Worm (Caenorhabditis elegans) whole organism, early embryonic: Measurements from ENCODE around the gene sru-48.

Experiments
- B0310.2 ChIP-seq: sonication (generic microtip); optimal IDR thresholded peaks from 2 replicates; lab custom pipeline; 2016; ENCODE audit warnings: mild to moderate bottlenecking, missing genetic modification characterization, missing compliant biosample characterization
- F13C5.2 ChIP-seq: sonication (generic microtip); optimal IDR thresholded peaks from 2 replicates; lab custom pipeline; 2017; ENCODE audit warnings: mild to moderate bottlenecking, missing genetic modification characterization, inconsistent platforms, missing compliant biosample characterization
- aly-1 ChIP-seq: sonication (generic microtip); optimal IDR thresholded peaks from 2 replicates; lab custom pipeline; 2016; ENCODE audit warnings: missing genetic modification characterization, missing compliant biosample characterization
- ama-1 ChIP-seq: fragments of 150-350 bp; optimal IDR thresholded peaks from 2 replicates; lab custom pipeline; 2014
- ceh-13 ChIP-seq: fragments of 200-800 bp; sonication (Bioruptor generic); optimal IDR thresholded peaks from 2 replicates; lab custom pipeline; 2018; ENCODE audit warnings: mild to moderate bottlenecking, missing genetic modification characterization, missing compliant biosample characterization
- ceh-36 ChIP-seq: sonication (generic microtip); optimal IDR thresholded peaks from 2 replicates; lab custom pipeline; 2016; ENCODE audit warnings: missing genetic modification characterization, inconsistent platforms, missing compliant biosample characterization
- ets-7 ChIP-seq: sonication (generic microtip); optimal IDR thresholded peaks from 2 replicates; lab custom pipeline; 2016; ENCODE audit warnings: missing genotype, missing genetic modification characterization, missing compliant biosample characterization
- flt-1 ChIP-seq: fragments of 200-800 bp; sonication (Bioruptor generic); IDR thresholded peaks from 2 replicates; pipeline ENCODE4 v1.3.6; 2022; ENCODE audit warnings: missing genetic modification characterization, missing compliant biosample characterization
- hmbx-1 ChIP-seq: sonication (generic microtip); optimal IDR thresholded peaks from 2 replicates; lab custom pipeline; 2016; ENCODE audit warnings: mild to moderate bottlenecking, missing genetic modification characterization, missing compliant biosample characterization
- hmg-4 ChIP-seq: fragments of 200-800 bp; sonication (Bioruptor generic); optimal IDR thresholded peaks from 2 replicates; lab custom pipeline; 2018; ENCODE audit warnings: mild to moderate bottlenecking, missing genetic modification characterization, missing compliant biosample characterization
- hnd-1 ChIP-seq: sonication (generic microtip); optimal IDR thresholded peaks from 2 replicates; lab custom pipeline; 2016; ENCODE audit warnings: missing genetic modification characterization, missing compliant biosample characterization
- pes-1 ChIP-seq: fragments of 200-800 bp; sonication (Bioruptor generic); IDR thresholded peaks from 2 replicates; pipeline ENCODE4 v1.3.6; 2022; ENCODE audit warnings: missing genetic modification reagents, missing genetic modification characterization, missing compliant biosample characterization
- scrt-1 ChIP-seq: fragments of 200-800 bp; sonication (Bioruptor generic); IDR thresholded peaks from 2 replicates; pipeline ENCODE4 v1.3.6; 2022; ENCODE audit warnings: missing genetic modification characterization, missing compliant biosample characterization
- sea-1 ChIP-seq: fragments of 200-800 bp; sonication (Bioruptor generic); conservative IDR thresholded peaks from 2 replicates; pipeline ENCODE4 v1.3.6; 2022; ENCODE audit warnings: missing genetic modification characterization, missing compliant biosample characterization
- tbx-11 ChIP-seq: fragments of 200-800 bp; sonication (Bioruptor generic); IDR thresholded peaks from 2 replicates; pipeline ENCODE4 v1.3.6; 2022; ENCODE audit warnings: missing genetic modification characterization, missing compliant biosample characterization
- tbx-37 ChIP-seq: fragments of 200-800 bp; sonication (Bioruptor generic); conservative IDR thresholded peaks from 2 replicates; pipeline ENCODE4 v1.3.6; 2022; ENCODE audit warnings: missing genetic modification reagents, missing genetic modification characterization, missing compliant biosample characterization
- tra-4 ChIP-seq: sonication (generic microtip); optimal IDR thresholded peaks from 2 replicates; lab custom pipeline; 2017; ENCODE audit warnings: missing genetic modification characterization, missing compliant biosample characterization

Gene sru-48

DNA sequence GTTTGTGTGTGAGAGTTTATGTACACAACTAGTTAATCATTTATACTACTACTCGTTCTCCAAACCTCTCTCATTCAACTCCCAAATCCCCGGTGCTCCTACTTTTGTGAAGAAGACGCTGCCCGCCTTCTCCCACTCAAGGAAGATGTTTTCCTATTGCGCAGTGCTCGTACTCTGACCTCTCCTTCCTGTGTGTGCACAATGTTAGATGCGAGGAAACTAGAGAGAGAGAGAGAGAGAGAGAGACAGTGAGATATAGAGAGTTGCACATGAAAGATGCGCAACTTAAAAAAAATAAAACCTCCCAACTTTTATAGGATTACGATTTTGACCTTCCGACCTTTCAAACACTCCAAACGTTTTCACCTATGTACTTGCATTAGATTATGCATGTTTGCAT lies 30.6 kb downstream of the sru-48 start:
- TF ChIP-seq hmg-4 (GFP tag; lab: Kevin White, UChicago) (peak; percentile 33), hmbx-1 (tag; lab: Kevin White, UChicago) (no peak)

DNA sequence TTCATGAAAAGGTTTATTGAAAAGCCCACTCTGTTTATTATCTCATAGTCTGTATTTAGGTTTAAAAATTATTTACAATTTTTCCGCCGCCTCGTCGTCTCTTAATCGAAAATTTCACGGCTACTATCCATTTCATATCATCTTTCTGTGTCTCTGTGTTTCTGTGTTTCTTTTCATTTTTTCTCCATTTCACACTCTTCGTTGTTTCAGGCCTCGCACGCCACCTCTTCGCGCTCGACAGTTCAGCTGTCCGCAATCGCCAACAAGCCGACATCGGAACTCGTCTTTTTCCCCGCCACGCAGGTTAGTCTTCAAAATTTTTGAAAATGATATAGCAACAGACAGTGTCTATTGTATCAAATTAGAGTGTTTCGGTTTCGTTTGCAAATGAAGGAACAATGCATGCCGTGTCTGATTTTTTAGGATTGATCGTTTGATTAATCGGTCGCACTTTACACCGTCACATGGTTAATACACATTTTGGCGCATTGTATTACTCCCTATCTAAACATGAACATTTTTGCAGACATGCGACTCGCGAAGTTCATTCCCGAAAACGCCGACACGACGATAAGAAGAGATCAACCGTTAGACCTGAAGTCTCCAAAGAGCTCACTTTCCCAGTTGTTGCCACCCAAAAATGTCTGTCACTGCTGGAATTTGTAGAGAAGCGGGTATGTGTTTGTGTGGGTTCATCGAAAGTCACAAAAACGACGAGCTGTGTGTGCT lies 31.1 kb downstream of the sru-48 start:
- TF ChIP-seq tbx-37 (GFP tag; lab: Robert Waterston, UW), result no peak
- no peak for TF ChIP-seq sea-1 (GFP tag; lab: Robert Waterston, UW)
- no peak for TF ChIP-seq hmg-4 (GFP tag; lab: Kevin White, UChicago)
- TF ChIP-seq flt-1, result no peak
- TF ChIP-seq ceh-13 (GFP tag; lab: Kevin White, UChicago), result no peak
- no peak for TF ChIP-seq aly-1
- TF ChIP-seq tbx-11 (GFP tag; lab: Robert Waterston, UW), result no peak
- TF ChIP-seq pes-1, result no peak
- no peak for TF ChIP-seq B0310.2 (tag; lab: Kevin White, UChicago)
- TF ChIP-seq tra-4 (tag; lab: Kevin White, UChicago), result no peak
- no peak for TF ChIP-seq scrt-1 (GFP tag; lab: Robert Waterston, UW)
- TF ChIP-seq ets-7 (tag; lab: Kevin White, UChicago), result no peak
- TF ChIP-seq ama-1, result no peak
- TF ChIP-seq F13C5.2 (tag; lab: Kevin White, UChicago), result no peak
- no peak for TF ChIP-seq hnd-1 (tag; lab: Kevin White, UChicago)
- no peak for TF ChIP-seq ceh-36 (tag; lab: Kevin White, UChicago)
- TF ChIP-seq hmbx-1 (tag; lab: Kevin White, UChicago), result no peak

DNA sequence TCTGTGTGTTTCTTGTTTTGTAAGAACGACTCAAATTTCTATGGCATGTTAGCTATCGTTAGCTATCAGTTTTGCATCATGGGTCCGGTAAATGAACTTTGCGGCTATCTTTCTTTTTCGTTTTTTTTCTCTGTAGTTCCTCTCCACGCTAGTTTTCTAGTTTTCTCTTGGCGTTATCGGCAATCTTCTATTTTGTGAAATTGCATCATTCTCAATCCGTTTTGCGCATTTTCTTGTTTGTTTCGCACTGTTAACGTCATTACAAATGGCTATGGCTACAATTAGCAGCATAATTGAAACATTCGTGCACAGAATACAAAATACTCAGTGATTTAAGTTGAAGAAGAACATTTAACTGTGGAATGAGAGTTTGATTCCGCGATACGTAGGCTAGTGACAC lies 33.1 kb downstream of the sru-48 start:
- TF ChIP-seq ets-7 (tag; lab: Kevin White, UChicago), result no peak
- TF ChIP-seq hmg-4 (GFP tag; lab: Kevin White, UChicago), result no peak
- TF ChIP-seq scrt-1 (GFP tag; lab: Robert Waterston, UW), result no peak
- TF ChIP-seq hnd-1 (tag; lab: Kevin White, UChicago), result no peak
- TF ChIP-seq ceh-36 (tag; lab: Kevin White, UChicago), result no peak
- no peak for TF ChIP-seq pes-1
- TF ChIP-seq tra-4 (tag; lab: Kevin White, UChicago), result no peak
- TF ChIP-seq sea-1 (GFP tag; lab: Robert Waterston, UW), result no peak
- no peak for TF ChIP-seq flt-1

DNA sequence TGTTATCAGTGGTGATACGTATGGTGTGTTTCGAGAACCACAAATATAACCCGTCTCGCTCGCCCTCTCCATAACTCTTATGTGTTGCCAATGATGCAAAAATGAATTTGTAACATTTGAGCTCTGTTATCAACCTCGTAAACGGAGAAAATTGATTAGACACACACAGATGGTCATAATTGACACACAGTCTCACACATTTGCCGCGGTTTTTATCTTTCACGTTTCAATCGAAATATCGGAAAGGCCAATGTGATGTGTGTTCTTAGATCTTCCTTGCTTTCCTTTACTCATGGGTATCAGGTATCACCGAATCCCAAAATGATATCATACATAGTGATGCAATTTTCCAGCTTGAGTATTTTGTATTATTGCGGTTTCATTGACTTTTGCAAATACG lies 33.6 kb downstream of the sru-48 start:
- TF ChIP-seq tbx-11 (GFP tag; lab: Robert Waterston, UW) (no peak), ama-1 (no peak)

DNA sequence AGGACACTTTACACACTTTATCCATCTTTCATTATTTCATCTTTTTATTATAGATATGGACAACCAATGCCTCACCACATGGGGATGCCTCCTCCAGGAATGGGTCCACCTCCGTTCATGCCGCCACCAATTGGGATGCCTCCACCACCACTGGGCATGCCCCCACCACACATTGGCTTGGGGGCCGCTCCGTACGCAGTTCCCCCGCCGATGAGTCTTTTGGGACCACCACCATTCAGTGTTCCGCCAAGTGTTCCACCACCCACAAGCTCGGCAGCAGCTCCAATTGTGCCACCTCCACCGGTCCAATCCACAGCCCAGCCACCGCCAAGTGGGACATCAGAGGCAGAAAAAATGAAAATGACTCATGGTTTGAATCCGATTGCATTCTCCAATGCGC lies 34.8 kb downstream of the sru-48 start:
- TF ChIP-seq ets-7 (tag; lab: Kevin White, UChicago), result no peak
- peak; percentile 50 for TF ChIP-seq aly-1

DNA sequence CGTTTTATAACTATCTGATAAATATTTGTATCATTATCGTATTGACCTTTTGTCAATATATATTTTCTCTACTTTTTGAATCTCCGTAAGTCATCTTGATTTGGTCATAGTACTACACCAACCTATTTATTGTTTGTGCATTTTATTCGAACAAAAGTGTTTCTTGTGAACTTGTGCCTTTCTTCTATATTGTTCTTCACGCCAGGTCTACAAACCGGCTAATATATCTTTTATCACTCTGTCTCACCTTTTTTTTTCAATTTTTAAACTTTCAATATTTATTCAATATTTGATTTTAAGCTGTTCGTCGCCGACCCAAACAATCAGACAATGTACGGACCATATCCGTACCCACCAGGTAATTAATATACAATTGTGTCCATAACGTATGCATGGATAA lies 36.1 kb downstream of the sru-48 start, which contains the start of gene hrpa-2:
hrpa-2 (plus strand) TSS at position 301 of the 400 bp plus-strand sequence.
- TF ChIP-seq hmbx-1 (tag; lab: Kevin White, UChicago) (no peak), tbx-37 (GFP tag; lab: Robert Waterston, UW) (no peak), ama-1 (no peak), tbx-11 (GFP tag; lab: Robert Waterston, UW) (no peak), pes-1 (no peak), ceh-13 (GFP tag; lab: Kevin White, UChicago) (no peak), sea-1 (GFP tag; lab: Robert Waterston, UW) (no peak), ceh-36 (tag; lab: Kevin White, UChicago) (no peak), flt-1 (no peak), B0310.2 (tag; lab: Kevin White, UChicago) (no peak), ets-7 (tag; lab: Kevin White, UChicago) (no peak)

DNA sequence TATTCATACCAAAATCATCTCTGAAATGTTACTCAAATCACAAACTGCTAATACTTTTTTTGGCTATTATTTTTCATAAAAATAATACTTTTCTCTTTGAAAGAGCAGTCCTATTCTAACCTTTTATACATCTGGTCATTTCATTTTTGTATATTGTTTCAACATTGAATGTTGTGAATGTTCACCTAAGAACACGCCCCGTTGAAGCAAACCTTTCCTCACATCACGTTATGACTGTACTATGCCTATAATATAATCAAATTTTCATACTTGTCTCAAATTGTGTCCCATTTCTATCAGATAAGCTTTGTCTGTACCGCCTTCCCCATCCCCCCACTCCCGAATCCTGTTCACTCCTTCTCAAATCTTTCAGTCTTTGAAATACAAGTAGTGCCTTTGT lies 38.3 kb downstream of the sru-48 start:
- TF ChIP-seq ceh-13 (GFP tag; lab: Kevin White, UChicago) (no peak), hmbx-1 (tag; lab: Kevin White, UChicago) (no peak), sea-1 (GFP tag; lab: Robert Waterston, UW) (no peak), hnd-1 (tag; lab: Kevin White, UChicago) (no peak), B0310.2 (tag; lab: Kevin White, UChicago) (no peak), hmg-4 (GFP tag; lab: Kevin White, UChicago) (no peak), pes-1 (no peak), ceh-36 (tag; lab: Kevin White, UChicago) (no peak), ama-1 (no peak), tra-4 (tag; lab: Kevin White, UChicago) (no peak)

DNA sequence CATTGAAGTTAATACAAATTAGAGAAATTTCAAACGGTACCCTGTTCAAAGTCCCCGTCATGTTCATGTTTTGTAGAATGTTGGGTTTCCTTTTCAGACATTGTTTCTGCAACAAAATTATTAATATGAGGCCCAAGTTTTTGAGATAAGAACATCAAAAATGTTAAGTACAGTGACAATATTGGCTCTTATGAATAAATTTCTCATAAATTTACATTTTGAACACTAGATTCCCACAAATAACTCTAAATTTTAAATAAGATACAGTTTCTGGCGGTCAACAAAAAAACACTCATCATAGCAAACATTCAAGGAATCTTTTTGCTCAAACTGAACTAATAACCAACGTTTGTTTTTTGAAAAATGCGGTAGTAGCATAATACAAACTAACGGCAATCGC lies 46.3 kb downstream of the sru-48 start, which contains the start of gene H28G03.3:
H28G03.3 (minus strand) TSS at position 101 of the 400 bp plus-strand sequence.
- TF ChIP-seq tra-4 (tag; lab: Kevin White, UChicago) (no peak), tbx-11 (GFP tag; lab: Robert Waterston, UW) (no peak)
